Worm (Caenorhabditis elegans) whole organism, L4 larva: ENCODE measurements around the gene gtap-2.
A peak's percentile ranks its signal among the peaks of the same experiment; 100 is the strongest.

Experiments used
- F26F4.8 ChIP-seq: fragments of 200-800 bp; sonication (Bioruptor generic); conservative IDR thresholded peaks from 2 replicates; pipeline ENCODE4 v1.3.6; 2022; ENCODE audit warnings: missing genetic modification characterization, missing compliant biosample characterization
- F44E2.7 ChIP-seq: fragments of 200-800 bp; sonication (Bioruptor generic); IDR thresholded peaks from 2 replicates; pipeline ENCODE4 v2.1.2; 2022; ENCODE audit warnings: missing genetic modification characterization, missing compliant biosample characterization
- T20F7.1 ChIP-seq: fragments of 200-800 bp; sonication (Bioruptor generic); optimal IDR thresholded peaks from 2 replicates; lab custom pipeline; 2018; ENCODE audit warnings: mild to moderate bottlenecking, missing genetic modification characterization, missing compliant biosample characterization
- Y105C5A.15 ChIP-seq: fragments of 200-800 bp; sonication (Bioruptor generic); IDR thresholded peaks from 2 replicates; pipeline ENCODE4 v1.3.6; 2022; ENCODE audit warnings: missing genetic modification characterization, missing compliant biosample characterization
- Y48G9A.11 ChIP-seq: fragments of 200-800 bp; sonication (Bioruptor generic); IDR thresholded peaks from 2 replicates; pipeline ENCODE4 v1.3.6; 2022; ENCODE audit warnings: missing genetic modification reagents, missing genetic modification characterization, missing compliant biosample characterization
- Y5F2A.4 ChIP-seq: fragments of 200-800 bp; sonication (Bioruptor generic); optimal IDR thresholded peaks from 2 replicates; lab custom pipeline; 2018; ENCODE audit warnings: mild to moderate bottlenecking, missing genetic modification characterization, missing compliant biosample characterization
- Y75B8A.6 ChIP-seq: fragments of 200-800 bp; sonication (Bioruptor generic); IDR thresholded peaks from 2 replicates; pipeline ENCODE4 v1.3.6; 2022; ENCODE audit warnings: missing genetic modification reagents, missing genetic modification characterization, missing compliant biosample characterization
- ZK546.5 ChIP-seq, 2 experiments: sonication (generic microtip); optimal IDR thresholded peaks; 2 replicates each; lab custom pipeline; 2017; ENCODE audit warnings: missing biosample characterization in 2 of 2, missing genetic modification characterization in 2 of 2
- aly-2 ChIP-seq: sonication (generic microtip); optimal IDR thresholded peaks from 2 replicates; lab custom pipeline; 2018; ENCODE audit warnings: missing biosample characterization, missing genetic modification characterization
- ama-1 ChIP-seq: fragments of 150-350 bp; optimal IDR thresholded peaks from 2 replicates; lab custom pipeline; 2014; ENCODE audit warnings: inconsistent platforms, mixed read lengths
- arid-1 ChIP-seq: fragments of 200-800 bp; sonication (Bioruptor generic); conservative IDR thresholded peaks from 2 replicates; pipeline ENCODE4 v1.3.6; 2022; ENCODE audit warnings: missing genetic modification reagents, missing genetic modification characterization, missing compliant biosample characterization
- attf-4 ChIP-seq: sonication (generic microtip); optimal IDR thresholded peaks from 3 replicates; lab custom pipeline; 2017; ENCODE audit warnings: missing biosample characterization, missing genetic modification characterization
- ceh-20 ChIP-seq: fragments of 200-800 bp; sonication (Bioruptor generic); IDR thresholded peaks from 2 replicates; pipeline ENCODE4 v1.3.6; 2022; ENCODE audit warnings: missing genetic modification reagents, missing genetic modification characterization, missing compliant biosample characterization
- ceh-62 ChIP-seq: sonication (generic microtip); optimal IDR thresholded peaks from 2 replicates; lab custom pipeline; 2017; ENCODE audit warnings: missing biosample characterization, missing genetic modification characterization
- ceh-82 ChIP-seq: sonication (generic microtip); optimal IDR thresholded peaks from 2 replicates; lab custom pipeline; 2017; ENCODE audit warnings: missing biosample characterization, missing genetic modification characterization
- cey-2 ChIP-seq: sonication (generic microtip); optimal IDR thresholded peaks from 3 replicates; lab custom pipeline; 2017; ENCODE audit warnings: missing genetic modification characterization, mild to moderate bottlenecking, missing compliant biosample characterization, antibody characterized with exemption, borderline replicate concordance; ENCODE audit not compliant: insufficient read depth
- ctbp-1 ChIP-seq: fragments of 200-800 bp; sonication (Bioruptor generic); IDR thresholded peaks from 2 replicates; pipeline ENCODE4 v1.3.6; 2022; ENCODE audit warnings: missing genetic modification reagents, missing genetic modification characterization, missing compliant biosample characterization
- daf-16 ChIP-seq, 3 experiments: sonication (generic microtip); optimal IDR thresholded peaks; 2 replicates each; lab custom pipeline; 2016 to 2017; ENCODE audit warnings: missing genetic modification characterization in 3 of 3, missing genetic modification reagents in 3 of 3, mild to moderate bottlenecking in 2 of 3, missing compliant biosample characterization in 2 of 3, missing biosample characterization in 1 of 3, moderate library complexity in 1 of 3
- daf-19 ChIP-seq: fragments of 200-800 bp; sonication (Bioruptor generic); conservative IDR thresholded peaks from 2 replicates; pipeline ENCODE4 v1.3.6; 2022; ENCODE audit warnings: missing genetic modification characterization, missing compliant biosample characterization
- dpl-1 ChIP-seq: fragments of 150-350 bp; optimal IDR thresholded peaks from 2 replicates; lab custom pipeline; 2014; ENCODE audit warnings: missing biosample characterization, missing genetic modification reagents, missing genetic modification characterization
- duxl-1 ChIP-seq: sonication (generic microtip); optimal IDR thresholded peaks from 2 replicates; lab custom pipeline; 2016; ENCODE audit warnings: mild to moderate bottlenecking, missing genetic modification characterization, moderate library complexity, missing compliant biosample characterization; ENCODE audit not compliant: poor library complexity
- egl-27 ChIP-seq: sonication (generic microtip); optimal IDR thresholded peaks from 3 replicates; lab custom pipeline; 2017; ENCODE audit warnings: missing biosample characterization, missing genetic modification reagents, missing genetic modification characterization
- egl-43 ChIP-seq: fragments of 200-800 bp; sonication (Bioruptor generic); IDR thresholded peaks from 2 replicates; pipeline ENCODE4 v1.3.6; 2022; ENCODE audit warnings: missing genetic modification reagents, missing genetic modification characterization, missing compliant biosample characterization
- hlh-11 ChIP-seq: fragments of 200-800 bp; sonication (Bioruptor generic); optimal IDR thresholded peaks from 2 replicates; lab custom pipeline; 2018; ENCODE audit warnings: mild to moderate bottlenecking, missing genetic modification characterization, missing compliant biosample characterization
- hmg-1.1 ChIP-seq: fragments of 200-800 bp; sonication (Bioruptor generic); IDR thresholded peaks from 2 replicates; pipeline ENCODE4 v1.3.6; 2022; ENCODE audit warnings: missing genetic modification reagents, missing genetic modification characterization, missing compliant biosample characterization
- lim-7 ChIP-seq: fragments of 200-800 bp; sonication (Bioruptor generic); IDR thresholded peaks from 2 replicates; pipeline ENCODE4 v1.3.6; 2022; ENCODE audit warnings: missing genetic modification characterization, missing compliant biosample characterization
- madf-5 ChIP-seq, 2 experiments: fragments of 200-800 bp; sonication (Bioruptor generic); IDR thresholded peaks; 2 replicates each; pipeline ENCODE4 v1.3.6; 2022; ENCODE audit warnings: missing compliant biosample characterization in 2 of 2, missing genetic modification characterization in 2 of 2
- madf-9 ChIP-seq: fragments of 200-800 bp; sonication (Bioruptor generic); conservative IDR thresholded peaks from 2 replicates; pipeline ENCODE4 v1.3.6; 2022; ENCODE audit warnings: missing genetic modification reagents, missing genetic modification characterization, missing compliant biosample characterization
- mdl-1 ChIP-seq, 2 experiments: fragments of 150-350 bp in 1 of 2; sonication (generic microtip) in 1 of 2; optimal IDR thresholded peaks; 2 replicates each; lab custom pipeline; 2014 to 2017; ENCODE audit warnings: missing biosample characterization in 2 of 2, missing genetic modification characterization in 2 of 2
- mdt-29 ChIP-seq: fragments of 200-800 bp; sonication (Bioruptor generic); IDR thresholded peaks from 2 replicates; pipeline ENCODE4 v1.3.6; 2022; ENCODE audit warnings: missing genetic modification reagents, missing genetic modification characterization, missing compliant biosample characterization
- mxl-3 ChIP-seq: fragments of 200-800 bp; sonication (Bioruptor generic); optimal IDR thresholded peaks from 2 replicates; lab custom pipeline; 2018; ENCODE audit warnings: mild to moderate bottlenecking, missing genetic modification characterization, missing compliant biosample characterization
- nhr-111 ChIP-seq: fragments of 200-800 bp; sonication (Bioruptor generic); optimal IDR thresholded peaks from 2 replicates; lab custom pipeline; 2018; ENCODE audit warnings: mild to moderate bottlenecking, missing genetic modification characterization, missing compliant biosample characterization
- nhr-237 ChIP-seq: sonication (generic microtip); optimal IDR thresholded peaks from 2 replicates; lab custom pipeline; 2017; ENCODE audit warnings: missing biosample characterization, missing genetic modification characterization
- nhr-25 ChIP-seq: sonication (generic microtip); optimal IDR thresholded peaks from 2 replicates; lab custom pipeline; 2017; ENCODE audit warnings: missing genetic modification characterization, mild to moderate bottlenecking, missing compliant biosample characterization, antibody characterized with exemption, moderate library complexity, borderline replicate concordance; ENCODE audit not compliant: insufficient read depth
- nhr-41 ChIP-seq: fragments of 200-800 bp; sonication (Bioruptor generic); IDR thresholded peaks from 2 replicates; pipeline ENCODE4 v1.3.6; 2022; ENCODE audit warnings: missing genetic modification reagents, missing genetic modification characterization, missing compliant biosample characterization
- nhr-48 ChIP-seq: sonication (generic microtip); optimal IDR thresholded peaks from 2 replicates; lab custom pipeline; 2016; ENCODE audit warnings: mild to moderate bottlenecking, missing genetic modification characterization, missing compliant biosample characterization
- nhr-76 ChIP-seq: fragments of 150-350 bp; optimal IDR thresholded peaks from 2 replicates; lab custom pipeline; 2014; ENCODE audit warnings: missing biosample characterization, missing genetic modification characterization
- nhr-77 ChIP-seq: fragments of 150-350 bp; optimal IDR thresholded peaks from 2 replicates; lab custom pipeline; 2014; ENCODE audit warnings: missing biosample characterization, missing genetic modification characterization
- php-3 ChIP-seq: fragments of 200-800 bp; sonication (Bioruptor generic); IDR thresholded peaks from 2 replicates; pipeline ENCODE4 v1.3.6; 2022; ENCODE audit warnings: missing genetic modification reagents, missing genetic modification characterization, missing compliant biosample characterization
- rbr-2 ChIP-seq: sonication (generic microtip); optimal IDR thresholded peaks from 2 replicates; lab custom pipeline; 2016; ENCODE audit warnings: missing genotype, missing genetic modification characterization, missing compliant biosample characterization
- set-16 ChIP-seq: fragments of 200-800 bp; sonication (Bioruptor generic); IDR thresholded peaks from 2 replicates; pipeline ENCODE4 v1.3.6; 2022; ENCODE audit warnings: missing genetic modification reagents, missing genetic modification characterization, missing compliant biosample characterization
- snpc-1.2 ChIP-seq: fragments of 200-800 bp; sonication (Bioruptor generic); IDR thresholded peaks from 2 replicates; pipeline ENCODE4 v1.3.6; 2022; ENCODE audit warnings: missing genetic modification reagents, missing genetic modification characterization, missing compliant biosample characterization
- tra-1 ChIP-seq: fragments of 200-800 bp; sonication (Bioruptor generic); IDR thresholded peaks from 2 replicates; pipeline ENCODE4 v1.3.6; 2022; ENCODE audit warnings: missing genetic modification reagents, missing genetic modification characterization, missing compliant biosample characterization
- unc-62 ChIP-seq, 3 experiments: fragments of 150-350 bp in 1 of 3; sonication (generic microtip); optimal IDR thresholded peaks in 2 of 3; peaks in 1 of 3; 1 replicate in 1 of 3; 2 replicates in 2 of 3; lab custom pipeline; 2014 to 2017; ENCODE audit warnings: missing biosample characterization in 3 of 3, missing genetic modification characterization in 3 of 3, missing genetic modification reagents in 3 of 3, missing genotype in 1 of 3
- vab-7 ChIP-seq: fragments of 200-800 bp; sonication (Bioruptor generic); IDR thresholded peaks from 2 replicates; pipeline ENCODE4 v1.3.6; 2022; ENCODE audit warnings: missing genetic modification reagents, missing genetic modification characterization, missing compliant biosample characterization
- zag-1 ChIP-seq: fragments of 150-350 bp; optimal IDR thresholded peaks from 2 replicates; lab custom pipeline; 2014; ENCODE audit warnings: missing biosample characterization, missing genetic modification characterization
- zfp-3 ChIP-seq: fragments of 200-800 bp; sonication (Bioruptor generic); conservative IDR thresholded peaks from 2 replicates; pipeline ENCODE4 v1.3.6; 2022; ENCODE audit warnings: missing genetic modification reagents, missing genetic modification characterization, missing compliant biosample characterization

Gene gtap-2

ce11 chrIII:9764718-9765117, 43.6 kb upstream of the gtap-2 start:
- TF ChIP-seq ceh-62, result no peak
- no peak for TF ChIP-seq cey-2 (tag; lab: Kevin White, UChicago)
- TF ChIP-seq set-16, result peak; percentile 62; the same call in 1 of the 2 replicates
- no peak for TF ChIP-seq Y105C5A.15 (GFP tag; lab: Robert Waterston, UW)
- no peak for TF ChIP-seq php-3 (GFP tag; lab: Robert Waterston, UW)
- peak; percentile 15; the same call in 1 of the 2 replicates for TF ChIP-seq mdt-29 (GFP tag; lab: Robert Waterston, UW)
- no peak for TF ChIP-seq daf-19
- TF ChIP-seq zag-1 (tag; lab: Kevin White, UChicago), result no peak
- TF ChIP-seq nhr-111, result no peak
- TF ChIP-seq vab-7 (GFP tag; lab: Robert Waterston, UW), result no peak
- no peak for TF ChIP-seq madf-5 (GFP tag; IDR thresholded peaks at IDR 0.05; lab: Robert Waterston, UW)
- TF ChIP-seq ama-1 (lab: Kevin White, UChicago), result no peak
- TF ChIP-seq nhr-237 (tag; lab: Kevin White, UChicago), result no peak
- no peak for TF ChIP-seq ceh-82 (tag; lab: Kevin White, UChicago)
- TF ChIP-seq arid-1 (GFP tag; lab: Robert Waterston, UW), result no peak
- TF ChIP-seq lim-7 (GFP tag; lab: Robert Waterston, UW), result no peak
- TF ChIP-seq tra-1 (GFP tag; lab: Robert Waterston, UW), result no peak
- TF ChIP-seq T20F7.1 (GFP tag; lab: Kevin White, UChicago), result no peak
- TF ChIP-seq unc-62 (GFP tag; optimal IDR thresholded peaks at IDR 0.05 in 1 of 2; lab: Kevin White, UChicago), result peak in 1 of 2 experiments; percentile 68
- no peak for TF ChIP-seq unc-62 (tag; optimal IDR thresholded peaks at IDR 0.05; lab: Kevin White, UChicago)
- peak; percentile 53 for TF ChIP-seq egl-43
- 0 out of 2 replicates have a peak, but pooled peaks have one; percentile 7 for TF ChIP-seq ctbp-1 (GFP tag; lab: Robert Waterston, UW)
- TF ChIP-seq nhr-41 (GFP tag; lab: Robert Waterston, UW), result no peak
- no peak for TF ChIP-seq duxl-1 (tag; lab: Kevin White, UChicago)
- TF ChIP-seq hmg-1.1 (GFP tag; lab: Robert Waterston, UW), result 0 out of 2 replicates have a peak, but pooled peaks have one; percentile 18
- no peak for TF ChIP-seq dpl-1

ce11 chrIII:9765465-9765900, 42.9 kb upstream of the gtap-2 start:
- TF ChIP-seq daf-19, result peak; percentile 83
- TF ChIP-seq mxl-3, result peak; percentile 99
- peak; percentile 95 for TF ChIP-seq Y75B8A.6 (GFP tag; lab: Robert Waterston, UW)
- peak; percentile 99 for TF ChIP-seq hmg-1.1 (GFP tag; lab: Robert Waterston, UW)
- peak; percentile 37 for TF ChIP-seq nhr-237 (tag; lab: Kevin White, UChicago)
- no peak for TF ChIP-seq F26F4.8 (GFP tag; lab: Robert Waterston, UW)
- peak; percentile 96 for TF ChIP-seq duxl-1 (tag; lab: Kevin White, UChicago)
- TF ChIP-seq php-3 (GFP tag; lab: Robert Waterston, UW), result peak; percentile 96
- peak; percentile 96 for TF ChIP-seq Y105C5A.15 (GFP tag; lab: Robert Waterston, UW)
- peak; percentile 19 for TF ChIP-seq egl-27 (tag; lab: Kevin White, UChicago)
- peak; percentile 98 for TF ChIP-seq rbr-2
- peak; percentile 96 for TF ChIP-seq nhr-48 (tag; lab: Kevin White, UChicago)
- TF ChIP-seq nhr-25 (tag; lab: Kevin White, UChicago), result peak; percentile 98
- peak; percentile 77 to 92 for TF ChIP-seq daf-16 (GFP tag; optimal IDR thresholded peaks at IDR 0.05; lab: Kevin White, UChicago)
- peak; percentile 91 for TF ChIP-seq daf-16 (tag; optimal IDR thresholded peaks at IDR 0.05; lab: Kevin White, UChicago)
- peak; percentile 89 for TF ChIP-seq vab-7 (GFP tag; lab: Robert Waterston, UW)
- peak; percentile 92 for TF ChIP-seq madf-9 (GFP tag; lab: Robert Waterston, UW)
- peak; percentile 96 for TF ChIP-seq nhr-41 (GFP tag; lab: Robert Waterston, UW)
- peak; percentile 97 to 99 for TF ChIP-seq mdl-1 (tag; optimal IDR thresholded peaks at IDR 0.05; lab: Kevin White, UChicago)
- TF ChIP-seq zag-1 (tag; lab: Kevin White, UChicago), result peak; percentile 80
- TF ChIP-seq nhr-76 (tag; lab: Kevin White, UChicago), result peak; percentile 74
- TF ChIP-seq zfp-3, result peak; percentile 99
- TF ChIP-seq hlh-11 (tag; lab: Kevin White, UChicago), result peak; percentile 100
- TF ChIP-seq ceh-20 (GFP tag; lab: Robert Waterston, UW), result peak; percentile 98
- TF ChIP-seq F44E2.7 (GFP tag; lab: Robert Waterston, UW), result peak; percentile 73; the same call in 1 of the 2 replicates
- TF ChIP-seq attf-4 (tag; lab: Kevin White, UChicago), result no peak
- peak; percentile 92 for TF ChIP-seq Y5F2A.4 (GFP tag; lab: Kevin White, UChicago)
- TF ChIP-seq ZK546.5 (tag; optimal IDR thresholded peaks at IDR 0.05; lab: Kevin White, UChicago), result peak; percentile 24 to 87
- TF ChIP-seq aly-2 (tag; lab: Kevin White, UChicago), result peak; percentile 36
- peak; percentile 78 for TF ChIP-seq snpc-1.2 (GFP tag; lab: Robert Waterston, UW)
- peak; percentile 63; the same call in 1 of the 2 replicates for TF ChIP-seq Y48G9A.11 (GFP tag; lab: Robert Waterston, UW)
- peak; percentile 97 for TF ChIP-seq nhr-77 (tag; lab: Kevin White, UChicago)
